Worm (Caenorhabditis elegans): ENCODE measurements around the gene dnj-5.

The dnj-5 gene

DNA sequence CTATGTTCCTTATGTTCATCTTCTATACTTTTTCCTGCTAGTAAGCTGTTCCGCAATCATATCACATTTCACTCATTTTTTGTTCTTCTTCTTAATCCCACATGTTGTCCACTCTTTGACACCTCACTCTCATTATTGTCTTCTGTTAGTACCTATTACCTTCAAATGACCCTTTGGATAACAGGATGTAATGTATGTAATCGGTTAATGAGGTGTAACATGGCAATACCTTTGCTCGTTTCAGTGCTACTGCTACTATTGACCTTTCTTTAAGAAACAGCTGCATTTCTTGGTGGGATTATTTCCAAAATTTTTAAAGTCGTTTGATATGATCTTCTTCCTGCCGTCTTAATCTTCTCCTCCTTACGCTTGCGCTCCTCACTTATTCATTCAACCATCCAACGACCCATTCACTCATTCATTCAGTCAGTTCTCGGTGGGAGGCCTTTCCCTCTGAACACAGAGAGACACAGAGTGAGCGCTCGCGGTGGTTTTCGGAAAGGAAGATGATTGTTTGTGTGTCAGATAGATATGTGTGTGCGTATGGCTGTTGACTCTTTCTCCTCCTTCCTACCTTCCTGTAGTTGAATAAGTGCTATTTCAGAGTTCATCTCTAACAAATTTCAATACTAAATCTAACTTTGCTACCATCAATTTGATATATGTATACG lies 26.4 kb downstream of the dnj-5 start:
- TF ChIP-seq unc-62 (GFP tag; optimal IDR thresholded peaks at IDR 0.05) = no peak

DNA sequence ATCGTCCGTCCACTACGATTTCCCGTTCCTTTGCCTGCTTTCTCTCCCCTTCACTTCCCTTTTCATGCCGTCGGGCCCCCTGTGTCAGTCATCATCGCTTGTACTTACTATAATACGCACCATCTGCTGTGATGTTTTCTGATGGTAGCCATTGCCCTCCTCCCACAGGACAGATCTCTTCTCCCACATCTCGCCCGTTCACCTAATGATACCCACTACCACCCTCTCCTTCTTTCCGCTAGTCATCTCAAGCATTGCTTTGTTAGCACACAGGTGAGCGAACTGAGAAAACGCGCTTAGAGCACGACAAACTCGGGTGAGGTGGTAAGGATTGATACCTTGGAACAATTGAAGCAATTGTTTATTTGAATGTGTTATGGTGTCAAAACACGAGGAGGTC lies 27.2 kb downstream of the dnj-5 start:
- TF ChIP-seq unc-62 (GFP tag; optimal IDR thresholded peaks at IDR 0.05) = no peak

DNA sequence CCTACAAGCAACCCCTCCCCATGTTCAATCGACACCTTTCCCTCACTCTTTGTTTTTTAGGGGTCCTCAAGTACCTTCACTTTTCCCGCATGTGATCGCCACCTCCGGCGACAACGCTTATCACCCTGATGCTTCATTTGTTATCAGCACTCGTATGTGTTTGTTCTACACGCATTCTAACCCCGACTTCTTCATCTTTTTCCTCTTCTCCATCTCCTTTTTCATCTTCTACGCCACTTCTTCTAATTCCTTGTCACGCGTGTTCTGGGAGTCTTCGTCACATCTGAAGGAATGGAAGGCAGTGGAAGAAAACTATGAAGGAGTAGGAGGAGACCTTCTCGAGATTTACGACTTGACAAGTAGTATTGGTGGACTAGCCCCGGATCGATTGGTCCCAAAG lies 28.1 kb downstream of the dnj-5 start:
- no peak for TF ChIP-seq unc-62 (GFP tag; optimal IDR thresholded peaks at IDR 0.05)

DNA sequence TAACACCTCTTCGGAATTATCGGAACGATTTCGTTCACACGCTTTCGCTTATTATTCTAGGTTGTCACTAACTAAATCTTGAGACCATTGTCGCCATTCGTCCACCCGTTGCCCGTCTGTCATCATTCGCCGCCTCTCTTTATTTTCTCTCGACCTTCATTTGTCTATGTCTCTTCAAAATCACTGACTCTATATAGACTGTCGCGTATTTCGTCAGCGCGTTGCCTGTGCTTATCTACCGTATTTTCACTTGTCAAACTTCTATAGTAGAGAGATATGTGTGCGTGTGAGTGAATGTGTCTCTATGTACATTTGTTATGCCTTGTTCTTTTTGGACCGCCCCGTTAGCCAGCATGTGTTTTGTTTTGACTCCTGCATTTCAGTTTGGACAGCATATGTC lies 29.0 kb downstream of the dnj-5 start:
- TF ChIP-seq unc-62 (GFP tag; optimal IDR thresholded peaks at IDR 0.05) = no peak

DNA sequence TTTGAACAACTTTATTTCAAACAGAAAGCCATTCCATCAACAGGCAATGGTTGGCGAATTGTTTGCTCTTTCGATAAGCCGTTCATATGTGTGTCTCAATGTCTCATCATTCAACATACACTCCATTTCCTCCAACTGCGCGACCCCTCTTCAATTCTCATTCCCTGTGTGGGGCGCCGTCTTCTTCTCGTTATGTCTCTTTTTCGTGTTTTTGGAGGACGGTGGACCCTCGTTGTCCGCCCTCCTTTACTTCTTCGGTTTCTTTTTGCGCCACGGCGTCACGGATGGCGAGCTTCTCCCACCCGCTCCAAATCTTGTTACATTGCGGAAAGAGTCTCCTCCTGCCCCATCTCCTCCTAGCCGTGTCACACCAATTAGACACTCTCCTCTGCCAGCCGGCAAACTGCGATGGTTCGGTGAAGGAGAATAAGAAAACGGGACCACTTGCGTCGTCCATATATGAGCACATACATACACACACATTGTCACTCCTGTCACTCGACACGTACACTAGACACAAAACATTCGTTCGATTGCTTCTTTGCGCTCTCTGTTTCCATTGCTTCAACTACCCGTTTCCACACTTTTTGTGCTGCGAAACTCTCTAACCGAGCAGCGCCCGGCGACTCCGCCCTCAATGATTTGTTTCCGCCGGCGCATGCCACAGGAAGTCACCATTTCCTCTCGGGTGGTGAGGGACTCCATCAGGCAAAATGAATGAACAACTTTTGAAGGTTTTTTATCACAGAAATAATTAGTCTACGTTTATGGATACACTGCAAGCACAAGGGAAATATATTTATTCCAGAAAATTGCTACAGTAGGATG lies 29.8 kb downstream of the dnj-5 start:
- no peak for TF ChIP-seq unc-62 (GFP tag; optimal IDR thresholded peaks at IDR 0.05)

ce11 chrII:6827388-6827787 lies 30.7 kb downstream of the dnj-5 start:
- TF ChIP-seq unc-62 (GFP tag; optimal IDR thresholded peaks at IDR 0.05) = no peak

DNA sequence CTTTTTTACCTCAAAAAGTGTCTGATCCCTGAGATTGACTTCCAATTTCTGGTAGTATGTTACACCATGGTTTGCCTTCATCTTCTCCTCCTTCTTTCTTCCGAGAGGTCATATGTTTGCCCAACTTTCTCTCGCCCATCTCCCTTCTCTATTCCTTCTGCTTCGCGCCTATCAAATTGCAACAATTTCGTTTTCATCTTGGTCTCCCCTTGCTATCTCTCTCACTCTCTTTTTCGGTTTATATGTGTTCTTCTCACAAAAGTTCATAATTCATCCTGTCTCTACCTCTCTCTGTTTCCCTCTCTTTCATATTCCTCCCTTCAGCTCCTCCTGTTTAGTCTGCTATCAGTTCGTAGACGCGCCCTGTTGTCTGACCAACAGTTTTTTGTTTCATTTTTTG lies 31.4 kb downstream of the dnj-5 start:
- TF ChIP-seq unc-62 (GFP tag; optimal IDR thresholded peaks at IDR 0.05) = no peak

ce11 chrII:6825732-6826131 lies 32.4 kb downstream of the dnj-5 start:
- TF ChIP-seq unc-62 (GFP tag; optimal IDR thresholded peaks at IDR 0.05) = no peak

DNA sequence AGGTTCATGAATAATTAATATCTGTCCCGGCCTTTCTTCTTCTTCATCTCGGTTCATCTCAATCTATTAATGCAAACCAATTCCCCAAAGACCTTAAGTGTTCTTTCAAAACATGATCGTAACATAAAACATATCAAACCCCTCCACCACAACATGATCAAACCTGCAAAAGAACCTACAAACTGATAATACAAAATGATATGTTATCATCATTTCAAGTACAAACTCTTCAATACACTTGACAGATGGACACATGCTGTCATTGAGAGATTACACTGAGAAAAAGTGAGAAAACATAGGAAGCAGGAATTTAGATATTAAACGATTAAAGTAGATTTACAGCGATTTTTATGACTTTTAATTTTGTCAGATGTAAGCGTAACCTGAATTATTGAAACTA lies 33.6 kb downstream of the dnj-5 start:
- TF ChIP-seq unc-62 (GFP tag; optimal IDR thresholded peaks at IDR 0.05) = no peak

- no peak for TF ChIP-seq unc-62 (GFP tag; optimal IDR thresholded peaks at IDR 0.05)
Observed at ce11 chrII:6823912-6824311, 34.2 kb downstream of the dnj-5 start.

ce11 chrII:6823233-6823632 lies 34.9 kb downstream of the dnj-5 start:
- TF ChIP-seq unc-62 (GFP tag; optimal IDR thresholded peaks at IDR 0.05) = no peak

- no peak for TF ChIP-seq unc-62 (GFP tag; optimal IDR thresholded peaks at IDR 0.05)
Observed at ce11 chrII:6822347-6822746, 35.8 kb downstream of the dnj-5 start.

ce11 chrII:6821832-6822231 lies 36.3 kb downstream of the dnj-5 start:
- no peak for TF ChIP-seq unc-62 (GFP tag; optimal IDR thresholded peaks at IDR 0.05)

DNA sequence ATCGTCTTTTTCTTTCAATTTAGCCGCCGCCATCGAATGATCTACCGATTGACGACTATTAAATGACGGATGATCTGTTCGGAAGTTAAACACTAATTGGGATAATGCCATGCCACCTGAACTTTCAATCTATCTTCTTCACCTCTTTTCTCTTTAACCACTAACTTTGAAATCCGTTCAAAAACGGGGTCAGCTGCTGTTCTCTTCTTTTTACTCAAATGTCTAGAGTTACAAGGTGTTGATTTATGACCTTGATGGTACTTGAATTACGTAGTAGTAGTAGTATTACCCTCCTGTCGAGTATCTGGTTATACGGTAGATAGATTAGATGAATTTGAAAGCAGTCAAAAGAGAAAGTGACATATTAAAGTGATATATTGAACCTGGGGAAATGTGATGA lies 37.0 kb downstream of the dnj-5 start:
- TF ChIP-seq unc-62 (GFP tag; optimal IDR thresholded peaks at IDR 0.05) = no peak

DNA sequence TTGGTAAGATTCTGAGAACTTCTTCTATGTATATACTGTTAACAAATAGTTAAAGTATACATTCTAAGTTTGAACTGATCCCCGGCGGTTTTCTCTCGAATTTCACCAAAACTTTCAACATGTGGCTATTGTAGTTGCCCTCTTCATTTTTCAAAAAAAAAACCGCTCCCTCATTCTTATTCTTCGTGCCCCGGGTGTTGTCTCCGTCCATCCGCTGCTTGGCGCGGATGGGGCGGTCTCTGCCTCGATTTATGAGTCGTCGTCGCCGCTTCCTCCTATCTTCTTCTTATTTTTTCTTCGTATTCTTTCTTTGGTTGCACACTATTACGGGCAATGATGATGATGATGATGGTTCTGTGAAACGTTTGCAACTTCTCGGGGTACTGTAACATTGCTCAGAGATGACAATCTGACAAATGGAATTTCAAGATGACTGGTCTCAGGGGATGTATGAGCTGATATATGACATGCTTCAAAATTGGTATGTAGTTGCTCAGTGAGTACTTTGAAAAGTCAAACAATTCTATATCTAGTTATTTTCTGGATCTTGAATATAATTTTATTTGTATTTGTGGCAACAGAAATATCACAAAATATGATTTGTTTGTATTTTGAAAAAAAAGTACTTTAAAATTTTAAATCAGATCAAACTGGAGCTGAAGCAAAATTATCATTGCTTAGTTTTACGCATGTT lies 37.7 kb downstream of the dnj-5 start:
- no peak for TF ChIP-seq unc-62 (GFP tag; optimal IDR thresholded peaks at IDR 0.05)

DNA sequence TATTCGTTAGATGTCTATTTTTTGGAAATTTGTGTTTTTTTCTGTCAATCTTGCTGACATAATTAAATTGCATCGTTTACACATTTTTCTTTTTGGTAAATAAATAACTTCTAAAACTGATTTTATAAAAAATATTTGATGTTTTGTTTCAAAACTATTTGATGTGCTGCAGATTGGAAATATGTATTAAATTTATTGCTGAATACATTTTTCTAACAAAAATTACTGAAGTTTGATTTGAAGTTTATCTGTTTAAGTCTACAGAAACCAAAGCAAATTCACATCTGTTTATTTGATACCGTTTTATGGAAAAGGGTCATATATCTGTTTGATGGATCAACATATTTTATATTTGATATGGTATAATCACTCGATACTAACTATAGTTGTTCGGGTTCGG lies 41.8 kb downstream of the dnj-5 start:
- no peak for TF ChIP-seq unc-62 (GFP tag; optimal IDR thresholded peaks at IDR 0.05)

- no peak for TF ChIP-seq unc-62 (GFP tag; optimal IDR thresholded peaks at IDR 0.05)
Observed at ce11 chrII:6812514-6812913, 45.6 kb downstream of the dnj-5 start.
